Worm (Caenorhabditis elegans): Measurements from ENCODE around the gene Y70C5C.1.

DNA sequence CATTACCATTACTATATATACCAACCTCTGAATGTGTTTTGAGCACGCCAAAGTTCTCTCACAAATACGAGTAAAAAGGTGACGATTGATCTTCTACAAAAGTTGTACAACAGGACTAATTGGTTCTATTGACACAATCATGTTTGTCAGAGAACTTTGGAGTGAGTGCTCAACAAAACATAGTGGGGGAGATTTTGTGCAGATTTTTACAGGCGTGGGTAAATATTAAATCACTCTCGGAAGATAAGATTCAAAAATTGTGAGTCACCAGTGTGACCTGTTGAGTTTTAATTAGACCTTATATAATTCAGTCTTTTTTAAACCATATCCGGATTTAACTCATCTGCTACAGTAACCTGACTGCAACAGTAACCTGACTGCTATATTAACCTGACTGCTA lies 27.8 kb upstream of the Y70C5C.1 start, which contains the start of gene F14F8.8:
- TF ChIP-seq mdl-1 (tag; optimal IDR thresholded peaks at IDR 0.05): no peak
- TF ChIP-seq egl-27 (tag; optimal IDR thresholded peaks at IDR 0.05): no peak
- TF ChIP-seq elt-2 (tag; optimal IDR thresholded peaks at IDR 0.05): no peak
- no peak for TF ChIP-seq tbx-2 (tag; optimal IDR thresholded peaks at IDR 0.05)
- no peak for TF ChIP-seq pqm-1 (tag; optimal IDR thresholded peaks at IDR 0.05)
- no peak for TF ChIP-seq alr-1 (tag; optimal IDR thresholded peaks at IDR 0.05; ENCODE audit: borderline replicate concordance)
- no peak for TF ChIP-seq lin-39 (tag; optimal IDR thresholded peaks at IDR 0.05)
